Worm (Caenorhabditis elegans): ENCODE measurements around the gene acer-1.
A peak's percentile ranks its signal among the peaks of the same experiment; 100 is the strongest.

The acer-1 gene

ce11 chrII:6891176-6891575 lies 976 bp upstream of the acer-1 start (continued):
- TF ChIP-seq rbr-2 (tag; optimal IDR thresholded peaks at IDR 0.05), result peak; percentile 43
- TF ChIP-seq hlh-11 (tag; optimal IDR thresholded peaks at IDR 0.05), result peak; percentile 91
- peak; percentile 51; the same call in 1 of the 2 replicates for TF ChIP-seq ceh-20 (GFP tag; IDR thresholded peaks at IDR 0.05)
- no peak for TF ChIP-seq F10B5.3 (tag; optimal IDR thresholded peaks at IDR 0.05)
- TF ChIP-seq hmg-1.1 (GFP tag; IDR thresholded peaks at IDR 0.05), result peak; percentile 66
- TF ChIP-seq nhr-76 (tag; optimal IDR thresholded peaks at IDR 0.05), result no peak
- TF ChIP-seq nhr-11 (tag; optimal IDR thresholded peaks at IDR 0.05), result peak; percentile 84
- TF ChIP-seq daf-12 (tag; optimal IDR thresholded peaks at IDR 0.05), result no peak
- no peak for TF ChIP-seq nhr-237 (tag; optimal IDR thresholded peaks at IDR 0.05)
- TF ChIP-seq tra-1 (GFP tag; IDR thresholded peaks at IDR 0.05), result 0 out of 2 replicates have a peak, but pooled peaks have one; percentile 20
- peak in 1 of 2 experiments; percentile 17 for TF ChIP-seq daf-16 (GFP tag; optimal IDR thresholded peaks at IDR 0.05)
- TF ChIP-seq daf-16 (tag; optimal IDR thresholded peaks at IDR 0.05), result peak; percentile 26
- peak; percentile 47 for TF ChIP-seq nhr-25 (tag; optimal IDR thresholded peaks at IDR 0.05; ENCODE audit: borderline replicate concordance, insufficient read depth)
- peak; percentile 95 for TF ChIP-seq ama-1 (optimal IDR thresholded peaks at IDR 0.05)
- TF ChIP-seq hif-1 (tag; optimal IDR thresholded peaks at IDR 0.05), result peak; percentile 41 to 98
- TF ChIP-seq spr-1 (tag; optimal IDR thresholded peaks at IDR 0.05), result no peak

- TF ChIP-seq dmd-8 (GFP tag; IDR thresholded peaks at IDR 0.05), result 0 out of 2 replicates have a peak, but pooled peaks have one; percentile 9
- TF ChIP-seq ctbp-1 (GFP tag; IDR thresholded peaks at IDR 0.05), result peak; percentile 19; the same call in 1 of the 2 replicates
- TF ChIP-seq dmd-9 (GFP tag; IDR thresholded peaks at IDR 0.05), result peak; percentile 50; the same call in 1 of the 2 replicates
- TF ChIP-seq nhr-48 (tag; optimal IDR thresholded peaks at IDR 0.05), result no peak
- peak; percentile 62; the same call in 1 of the 2 replicates for TF ChIP-seq zfp-3 (GFP tag; conservative IDR thresholded peaks at IDR 0.05)
- TF ChIP-seq aha-1 (tag), result peak; percentile 76
Measured at ce11 chrII:6889580-6889922, 649 bp downstream of the acer-1 start.

- TF ChIP-seq lin-38 (GFP tag; IDR thresholded peaks at IDR 0.05) (0 out of 2 replicates have a peak, but pooled peaks have one; percentile 6), dve-1 (tag; optimal IDR thresholded peaks at IDR 0.05; ENCODE audit: insufficient read depth) (no peak), nhr-25 (tag; optimal IDR thresholded peaks at IDR 0.05; ENCODE audit: borderline replicate concordance, insufficient read depth) (no peak), tra-1 (GFP tag; IDR thresholded peaks at IDR 0.05) (no peak), hlh-30 (tag; optimal IDR thresholded peaks at IDR 0.05; ENCODE audit: insufficient read depth) (no peak), fos-1 (tag; optimal IDR thresholded peaks at IDR 0.05) (no peak), zfp-3 (GFP tag; conservative IDR thresholded peaks at IDR 0.05) (no peak; the same call in 1 of the 2 replicates), mdt-29 (GFP tag; IDR thresholded peaks at IDR 0.05) (no peak), skn-1 (tag; optimal IDR thresholded peaks at IDR 0.05) (no peak), ceh-28 (tag; optimal IDR thresholded peaks at IDR 0.05) (no peak), spr-1 (tag; optimal IDR thresholded peaks at IDR 0.05) (no peak), attf-4 (tag; optimal IDR thresholded peaks at IDR 0.05) (no peak), daf-12 (tag; optimal IDR thresholded peaks at IDR 0.05) (no peak), ceh-20 (GFP tag; IDR thresholded peaks at IDR 0.05) (no peak), mxl-3 (GFP tag; optimal IDR thresholded peaks at IDR 0.05) (no peak), nhr-41 (GFP tag; IDR thresholded peaks at IDR 0.05) (no peak), zip-11 (GFP tag; IDR thresholded peaks at IDR 0.05) (no peak), ZK337.2 (GFP tag; IDR thresholded peaks at IDR 0.05) (no peak), ama-1 (optimal IDR thresholded peaks at IDR 0.05) (peak; percentile 76), Y75B8A.6 (GFP tag; IDR thresholded peaks at IDR 0.05) (peak; percentile 68; the same call in 1 of the 2 replicates), dpl-1 (GFP tag; optimal IDR thresholded peaks at IDR 0.05) (no peak), ztf-11 (tag; optimal IDR thresholded peaks at IDR 0.05) (no peak), F44E2.7 (GFP tag; IDR thresholded peaks at IDR 0.05) (no peak), T26A8.4 (GFP tag; IDR thresholded peaks at IDR 0.05) (no peak), zag-1 (tag; optimal IDR thresholded peaks at IDR 0.05) (no peak), nhr-76 (tag; optimal IDR thresholded peaks at IDR 0.05) (no peak), egl-43 (GFP tag; IDR thresholded peaks at IDR 0.05) (no peak), lim-7 (GFP tag; IDR thresholded peaks at IDR 0.05) (no peak), dmd-6 (GFP tag; IDR thresholded peaks at IDR 0.05) (no peak), lin-15B (tag; optimal IDR thresholded peaks at IDR 0.05) (no peak), hmg-1.1 (GFP tag; IDR thresholded peaks at IDR 0.05) (0 out of 2 replicates have a peak, but pooled peaks have one; percentile 12), mes-2 (tag; optimal IDR thresholded peaks at IDR 0.05; ENCODE audit: poor library complexity, severe bottlenecking) (peak; percentile 46), aha-1 (tag) (no peak)
Measured at ce11 chrII:6888661-6889579, 1.3 kb downstream of the acer-1 start.

All from whole organism, L4 larva.